Worm (Caenorhabditis elegans) whole organism, L4 larva: ENCODE results near the gene che-11.
A peak's percentile ranks its signal among the peaks of the same experiment; 100 is the strongest.

Experiments
- D1046.2 ChIP-seq: fragments of 200-800 bp; sonication (Bioruptor generic); IDR thresholded peaks from 2 replicates; pipeline ENCODE4 v1.3.6; 2022; ENCODE audit warnings: missing genetic modification characterization, missing compliant biosample characterization
- F44E2.7 ChIP-seq: fragments of 200-800 bp; sonication (Bioruptor generic); IDR thresholded peaks from 2 replicates; pipeline ENCODE4 v2.1.2; 2022; ENCODE audit warnings: missing genetic modification characterization, missing compliant biosample characterization
- T26A8.4 ChIP-seq: fragments of 200-800 bp; sonication (Bioruptor generic); IDR thresholded peaks from 2 replicates; pipeline ENCODE4 v1.3.6; 2022; ENCODE audit warnings: missing genetic modification characterization, missing compliant biosample characterization
- Y105C5A.15 ChIP-seq: fragments of 200-800 bp; sonication (Bioruptor generic); IDR thresholded peaks from 2 replicates; pipeline ENCODE4 v1.3.6; 2022; ENCODE audit warnings: missing genetic modification characterization, missing compliant biosample characterization
- Y75B8A.6 ChIP-seq: fragments of 200-800 bp; sonication (Bioruptor generic); IDR thresholded peaks from 2 replicates; pipeline ENCODE4 v1.3.6; 2022; ENCODE audit warnings: missing genetic modification reagents, missing genetic modification characterization, missing compliant biosample characterization
- aha-1 ChIP-seq: fragments of 150-350 bp; peaks from one replicate; lab custom pipeline; 2014; ENCODE audit warnings: missing biosample characterization, missing genetic modification characterization
- ama-1 ChIP-seq: fragments of 150-350 bp; optimal IDR thresholded peaks from 2 replicates; lab custom pipeline; 2014; ENCODE audit warnings: inconsistent platforms, mixed read lengths
- ceh-32 ChIP-seq: sonication (generic microtip); optimal IDR thresholded peaks from 2 replicates; lab custom pipeline; 2016; ENCODE audit warnings: mild to moderate bottlenecking, missing genetic modification characterization, missing compliant biosample characterization; ENCODE audit not compliant: poor library complexity
- cey-2 ChIP-seq: sonication (generic microtip); optimal IDR thresholded peaks from 3 replicates; lab custom pipeline; 2017; ENCODE audit warnings: missing genetic modification characterization, mild to moderate bottlenecking, missing compliant biosample characterization, antibody characterized with exemption, borderline replicate concordance; ENCODE audit not compliant: insufficient read depth
- daf-12 ChIP-seq: fragments of 150-350 bp; optimal IDR thresholded peaks from 2 replicates; lab custom pipeline; 2014; ENCODE audit warnings: missing biosample characterization, missing genetic modification reagents, missing genetic modification characterization
- daf-16 ChIP-seq, 3 experiments: sonication (generic microtip); optimal IDR thresholded peaks; 2 replicates each; lab custom pipeline; 2016 to 2017; ENCODE audit warnings: missing genetic modification characterization in 3 of 3, missing genetic modification reagents in 3 of 3, mild to moderate bottlenecking in 2 of 3, missing compliant biosample characterization in 2 of 3, missing biosample characterization in 1 of 3, moderate library complexity in 1 of 3
- dmd-6 ChIP-seq: fragments of 200-800 bp; sonication (Bioruptor generic); IDR thresholded peaks from 2 replicates; pipeline ENCODE4 v1.3.6; 2022; ENCODE audit warnings: missing genetic modification reagents, missing genetic modification characterization, missing compliant biosample characterization
- dve-1 ChIP-seq: sonication (generic microtip); optimal IDR thresholded peaks from 2 replicates; lab custom pipeline; 2017; ENCODE audit warnings: antibody characterized with exemption, mild to moderate bottlenecking, missing genetic modification characterization, missing compliant biosample characterization; ENCODE audit not compliant: insufficient read depth
- hif-1 ChIP-seq, 2 experiments: sonication (generic microtip); optimal IDR thresholded peaks; 2 replicates each; lab custom pipeline; 2016 to 2017; ENCODE audit warnings: missing compliant biosample characterization in 2 of 2, missing genetic modification characterization in 2 of 2, missing genetic modification reagents in 2 of 2, missing genotype in 2 of 2, mild to moderate bottlenecking in 1 of 2
- hlh-30 ChIP-seq: sonication (generic microtip); optimal IDR thresholded peaks from 2 replicates; lab custom pipeline; 2017; ENCODE audit warnings: antibody characterized with exemption, mild to moderate bottlenecking, missing genetic modification characterization, missing compliant biosample characterization; ENCODE audit not compliant: insufficient read depth
- hmg-1.1 ChIP-seq: fragments of 200-800 bp; sonication (Bioruptor generic); IDR thresholded peaks from 2 replicates; pipeline ENCODE4 v1.3.6; 2022; ENCODE audit warnings: missing genetic modification reagents, missing genetic modification characterization, missing compliant biosample characterization
- jun-1 ChIP-seq: fragments of 150-350 bp; optimal IDR thresholded peaks from 2 replicates; lab custom pipeline; 2014; ENCODE audit warnings: missing biosample characterization, missing genetic modification reagents, missing genetic modification characterization
- lin-13 ChIP-seq: fragments of 150-350 bp; optimal IDR thresholded peaks from 2 replicates; lab custom pipeline; 2014; ENCODE audit warnings: missing biosample characterization, missing genetic modification reagents, missing genetic modification characterization
- lin-15B ChIP-seq: fragments of 150-350 bp; sonication (generic microtip); optimal IDR thresholded peaks from 3 replicates; lab custom pipeline; 2014; ENCODE audit warnings: missing biosample characterization, missing genetic modification characterization
- lsy-2 ChIP-seq, 2 experiments: fragments of 150-350 bp in 1 of 2; sonication (generic microtip) in 1 of 2; optimal IDR thresholded peaks; 2 replicates each; lab custom pipeline; 2014 to 2017; ENCODE audit warnings: missing biosample characterization in 2 of 2, missing genetic modification characterization in 2 of 2
- madf-5 ChIP-seq, 2 experiments: fragments of 200-800 bp; sonication (Bioruptor generic); IDR thresholded peaks; 2 replicates each; pipeline ENCODE4 v1.3.6; 2022; ENCODE audit warnings: missing compliant biosample characterization in 2 of 2, missing genetic modification characterization in 2 of 2
- madf-9 ChIP-seq: fragments of 200-800 bp; sonication (Bioruptor generic); conservative IDR thresholded peaks from 2 replicates; pipeline ENCODE4 v1.3.6; 2022; ENCODE audit warnings: missing genetic modification reagents, missing genetic modification characterization, missing compliant biosample characterization
- mdl-1 ChIP-seq, 2 experiments: fragments of 150-350 bp in 1 of 2; sonication (generic microtip) in 1 of 2; optimal IDR thresholded peaks; 2 replicates each; lab custom pipeline; 2014 to 2017; ENCODE audit warnings: missing biosample characterization in 2 of 2, missing genetic modification characterization in 2 of 2
- mes-2 ChIP-seq: sonication (generic microtip); optimal IDR thresholded peaks from 2 replicates; lab custom pipeline; 2016; ENCODE audit warnings: missing genotype, mild to moderate bottlenecking, missing genetic modification characterization, missing compliant biosample characterization; ENCODE audit not compliant: poor library complexity, severe bottlenecking
- nhr-11 ChIP-seq: fragments of 150-350 bp; optimal IDR thresholded peaks from 2 replicates; lab custom pipeline; 2014; ENCODE audit warnings: missing biosample characterization, missing genetic modification characterization
- nhr-237 ChIP-seq: sonication (generic microtip); optimal IDR thresholded peaks from 2 replicates; lab custom pipeline; 2017; ENCODE audit warnings: missing biosample characterization, missing genetic modification characterization
- nhr-28 ChIP-seq: fragments of 150-350 bp; optimal IDR thresholded peaks from 2 replicates; lab custom pipeline; 2014; ENCODE audit warnings: missing biosample characterization, missing genetic modification characterization
- nhr-48 ChIP-seq: sonication (generic microtip); optimal IDR thresholded peaks from 2 replicates; lab custom pipeline; 2016; ENCODE audit warnings: mild to moderate bottlenecking, missing genetic modification characterization, missing compliant biosample characterization
- pha-4 ChIP-seq, 2 experiments: fragments of 150-350 bp in 1 of 2; fragments of 200-800 bp in 1 of 2; sonication (Bioruptor generic) in 1 of 2; IDR thresholded peaks in 1 of 2; optimal IDR thresholded peaks in 1 of 2; 2 replicates each; pipeline versions ENCODE4 v1.3.6 to Lab custom; 2014 to 2022; ENCODE audit warnings: missing genetic modification characterization in 2 of 2, missing genetic modification reagents in 2 of 2, missing biosample characterization in 1 of 2, missing compliant biosample characterization in 1 of 2
- php-3 ChIP-seq: fragments of 200-800 bp; sonication (Bioruptor generic); IDR thresholded peaks from 2 replicates; pipeline ENCODE4 v1.3.6; 2022; ENCODE audit warnings: missing genetic modification reagents, missing genetic modification characterization, missing compliant biosample characterization
- saeg-2 ChIP-seq: fragments of 200-800 bp; sonication (Bioruptor generic); IDR thresholded peaks from 2 replicates; pipeline ENCODE4 v1.3.6; 2022; ENCODE audit warnings: missing genetic modification reagents, missing genetic modification characterization, missing compliant biosample characterization
- sdz-12 ChIP-seq: fragments of 200-800 bp; sonication (Bioruptor generic); optimal IDR thresholded peaks from 2 replicates; lab custom pipeline; 2018; ENCODE audit warnings: mild to moderate bottlenecking, missing genetic modification characterization, missing compliant biosample characterization
- set-16 ChIP-seq: fragments of 200-800 bp; sonication (Bioruptor generic); IDR thresholded peaks from 2 replicates; pipeline ENCODE4 v1.3.6; 2022; ENCODE audit warnings: missing genetic modification reagents, missing genetic modification characterization, missing compliant biosample characterization
- tag-97 ChIP-seq: fragments of 200-800 bp; sonication (Bioruptor generic); IDR thresholded peaks from 2 replicates; pipeline ENCODE4 v1.3.6; 2022; ENCODE audit warnings: missing genetic modification characterization, missing compliant biosample characterization
- tra-1 ChIP-seq: fragments of 200-800 bp; sonication (Bioruptor generic); IDR thresholded peaks from 2 replicates; pipeline ENCODE4 v1.3.6; 2022; ENCODE audit warnings: missing genetic modification reagents, missing genetic modification characterization, missing compliant biosample characterization
- unc-62 ChIP-seq, 3 experiments: fragments of 150-350 bp in 1 of 3; sonication (generic microtip); optimal IDR thresholded peaks in 2 of 3; peaks in 1 of 3; 1 replicate in 1 of 3; 2 replicates in 2 of 3; lab custom pipeline; 2014 to 2017; ENCODE audit warnings: missing biosample characterization in 3 of 3, missing genetic modification characterization in 3 of 3, missing genetic modification reagents in 3 of 3, missing genotype in 1 of 3
- zip-11 ChIP-seq: fragments of 200-800 bp; sonication (Bioruptor generic); IDR thresholded peaks from 2 replicates; pipeline ENCODE4 v1.3.6; 2022; ENCODE audit warnings: missing genetic modification characterization, missing compliant biosample characterization

The che-11 gene

DNA sequence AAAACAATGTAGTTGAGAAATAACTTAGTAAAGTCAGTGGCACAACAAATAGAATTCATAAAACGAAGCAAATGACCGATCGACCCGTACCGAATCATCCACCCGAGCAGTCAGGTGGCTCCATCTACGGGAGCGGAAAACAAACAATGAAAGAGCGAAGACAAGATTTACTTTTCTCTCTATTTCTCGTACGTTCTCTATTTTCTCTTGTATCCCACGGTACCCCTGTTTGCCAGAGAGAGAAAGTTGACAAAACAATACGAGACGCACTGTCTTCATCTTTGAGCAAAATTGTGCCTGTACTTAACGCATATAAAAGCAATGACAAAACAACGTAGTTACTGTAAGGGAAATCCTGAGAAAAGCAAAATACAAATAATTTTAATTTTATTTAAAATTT is 46.2 kb upstream of the che-11 start:
- TF ChIP-seq pha-4 (GFP tag; IDR thresholded peaks at IDR 0.05; lab: Robert Waterston, UW) = no peak
- no peak for TF ChIP-seq pha-4 (tag; optimal IDR thresholded peaks at IDR 0.05; lab: Kevin White, UChicago)
- TF ChIP-seq D1046.2 = no peak
- no peak for TF ChIP-seq F44E2.7
- no peak for TF ChIP-seq hmg-1.1 (GFP tag; lab: Robert Waterston, UW)
- TF ChIP-seq php-3 (GFP tag; lab: Robert Waterston, UW) = no peak
- no peak for TF ChIP-seq zip-11 (GFP tag; lab: Robert Waterston, UW)
- no peak for TF ChIP-seq dve-1 (tag; lab: Kevin White, UChicago)
- no peak for TF ChIP-seq madf-9 (GFP tag; lab: Robert Waterston, UW)
- TF ChIP-seq hif-1 (tag; optimal IDR thresholded peaks at IDR 0.05; lab: Kevin White, UChicago) = no peak
- no peak for TF ChIP-seq nhr-237 (tag; lab: Kevin White, UChicago)
- TF ChIP-seq ceh-32 (tag; lab: Kevin White, UChicago) = no peak
- TF ChIP-seq T26A8.4 (GFP tag; lab: Robert Waterston, UW) = no peak
- TF ChIP-seq lin-15B (tag; lab: Kevin White, UChicago) = no peak
- no peak for TF ChIP-seq sdz-12 (GFP tag; lab: Kevin White, UChicago)

DNA sequence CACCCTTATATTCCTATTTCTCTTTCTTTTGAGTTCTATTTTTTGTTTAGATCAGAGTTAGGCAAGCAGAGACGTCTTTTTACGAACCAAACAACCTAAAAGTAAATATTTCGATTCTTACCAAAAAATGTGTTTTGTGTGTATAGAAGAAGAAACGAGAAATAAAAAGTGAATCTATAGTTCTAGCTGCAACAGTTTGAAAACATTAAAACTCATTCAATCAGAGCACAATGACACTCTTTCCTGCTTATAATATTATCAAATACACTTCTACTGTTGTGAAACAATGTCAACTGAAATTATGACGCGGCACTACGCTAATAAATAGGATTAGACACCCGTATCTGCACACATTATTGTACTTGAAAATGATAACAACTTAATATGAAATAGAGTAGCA is 45.3 kb upstream of the che-11 start, which contains the start of gene ZK836.3:
TSS of gene ZK836.3 (minus strand) at position 101 of the 400 bp plus-strand sequence.
- TF ChIP-seq cey-2 (tag; lab: Kevin White, UChicago) (no peak), nhr-48 (tag; lab: Kevin White, UChicago) (no peak), nhr-28 (tag; lab: Kevin White, UChicago) (no peak), ceh-32 (tag; lab: Kevin White, UChicago) (no peak), mdl-1 (tag; optimal IDR thresholded peaks at IDR 0.05; lab: Kevin White, UChicago) (no peak), lin-13 (GFP tag; lab: Kevin White, UChicago) (no peak), saeg-2 (GFP tag; lab: Robert Waterston, UW) (no peak), tra-1 (GFP tag; lab: Robert Waterston, UW) (no peak), daf-16 (GFP tag; optimal IDR thresholded peaks at IDR 0.05; lab: Kevin White, UChicago) (no peak), daf-16 (tag; optimal IDR thresholded peaks at IDR 0.05; lab: Kevin White, UChicago) (no peak), daf-12 (no peak), jun-1 (no peak), Y75B8A.6 (GFP tag; lab: Robert Waterston, UW) (no peak), lin-15B (tag; lab: Kevin White, UChicago) (no peak), T26A8.4 (GFP tag; lab: Robert Waterston, UW) (no peak), sdz-12 (GFP tag; lab: Kevin White, UChicago) (no peak), ama-1 (lab: Kevin White, UChicago) (no peak)

- peak in 1 of 2 experiments; percentile 14 for TF ChIP-seq mdl-1 (tag; optimal IDR thresholded peaks at IDR 0.05; lab: Kevin White, UChicago)
- no peak for TF ChIP-seq Y105C5A.15 (GFP tag; lab: Robert Waterston, UW)
- peak in 1 of 2 experiments; percentile 20 for TF ChIP-seq unc-62 (GFP tag; optimal IDR thresholded peaks at IDR 0.05 in 1 of 2; lab: Kevin White, UChicago)
- TF ChIP-seq unc-62 (tag; optimal IDR thresholded peaks at IDR 0.05; lab: Kevin White, UChicago) = no peak
- TF ChIP-seq tag-97 = no peak
- TF ChIP-seq hlh-30 (tag; lab: Kevin White, UChicago) = peak; percentile 40
- no peak for TF ChIP-seq mes-2 (tag; lab: Kevin White, UChicago)
- TF ChIP-seq nhr-28 (tag; lab: Kevin White, UChicago) = peak; percentile 2
- no peak for TF ChIP-seq nhr-11 (tag; lab: Kevin White, UChicago)
- no peak for TF ChIP-seq dmd-6
- TF ChIP-seq madf-5 (GFP tag; IDR thresholded peaks at IDR 0.05; lab: Robert Waterston, UW) = no peak
- no peak for TF ChIP-seq hmg-1.1 (GFP tag; lab: Robert Waterston, UW)
- TF ChIP-seq madf-9 (GFP tag; lab: Robert Waterston, UW) = no peak
- no peak for TF ChIP-seq set-16 (GFP tag; lab: Robert Waterston, UW)
- TF ChIP-seq lsy-2 (tag; optimal IDR thresholded peaks at IDR 0.05; lab: Kevin White, UChicago) = peak in 1 of 2 experiments; percentile 26
- no peak for TF ChIP-seq aha-1
- TF ChIP-seq, all 104 proteins: peak for 5
Measured at ce11 chrV:12194275-12194674, 43.8 kb upstream of the che-11 start, which contains the start of gene ogdh-2. Gene ogdh-2, plus strand, starts transcription at chrV:12194507.
